Worm (Caenorhabditis elegans) whole organism, dauer: ENCODE measurements around the gene srd-49.

ENCODE experiments used
- unc-62 ChIP-seq: sonication (generic microtip); optimal IDR thresholded peaks from 2 replicates; lab custom pipeline; 2017; ENCODE audit warnings: missing biosample characterization, missing genetic modification reagents, missing genetic modification characterization

srd-49 gene

DNA sequence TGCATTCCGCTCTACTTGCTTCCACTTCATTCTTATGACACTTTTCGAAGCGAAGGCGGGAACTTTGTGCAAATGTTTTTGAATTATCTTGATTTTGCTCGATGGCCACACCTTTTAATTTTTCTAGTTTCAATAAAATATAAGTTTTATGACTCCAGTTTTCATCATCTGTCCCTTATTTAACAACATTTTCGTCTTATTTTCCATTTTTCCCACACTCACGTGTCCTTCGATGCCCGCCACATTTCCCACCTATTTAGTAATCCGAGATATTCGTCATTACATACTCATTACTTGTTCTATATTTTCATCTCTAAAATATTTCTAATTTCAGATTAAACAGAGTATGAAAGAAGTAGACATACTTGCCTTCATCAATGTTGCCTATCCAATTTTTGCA is at the start of gene srd-49:
Gene srd-49 (plus strand): TSS at position 301 of the 400 bp plus-strand sequence.
- no peak for TF ChIP-seq unc-62 (GFP tag; lab: Kevin White, UChicago)

DNA sequence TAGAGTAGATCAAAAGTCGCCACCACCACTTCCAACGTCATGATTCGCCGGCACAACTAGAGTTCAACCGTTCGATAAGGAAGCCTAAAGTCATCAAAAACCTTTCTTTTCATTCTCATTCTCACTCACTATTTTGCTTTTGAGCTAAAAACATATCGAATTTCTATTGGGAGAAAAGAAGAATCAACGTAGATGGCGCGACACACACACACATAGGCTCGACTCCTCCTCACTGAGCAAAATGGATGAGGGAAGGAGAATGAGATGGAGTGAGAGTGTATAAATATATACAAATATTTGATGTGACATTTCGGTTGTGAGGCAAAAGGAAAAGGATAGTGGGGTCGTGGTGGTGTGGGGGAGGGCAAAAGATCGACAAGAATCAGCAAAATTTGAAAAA is 49.7 kb upstream of the srd-49 start:
- no peak for TF ChIP-seq unc-62 (GFP tag; lab: Kevin White, UChicago)

- TF ChIP-seq unc-62 (GFP tag; lab: Kevin White, UChicago): no peak
Measured at ce11 chrV:10046503-10046902, 48.0 kb upstream of the srd-49 start.

ce11 chrV:10047189-10047588 is 47.3 kb upstream of the srd-49 start:
- no peak for TF ChIP-seq unc-62 (GFP tag; lab: Kevin White, UChicago)

DNA sequence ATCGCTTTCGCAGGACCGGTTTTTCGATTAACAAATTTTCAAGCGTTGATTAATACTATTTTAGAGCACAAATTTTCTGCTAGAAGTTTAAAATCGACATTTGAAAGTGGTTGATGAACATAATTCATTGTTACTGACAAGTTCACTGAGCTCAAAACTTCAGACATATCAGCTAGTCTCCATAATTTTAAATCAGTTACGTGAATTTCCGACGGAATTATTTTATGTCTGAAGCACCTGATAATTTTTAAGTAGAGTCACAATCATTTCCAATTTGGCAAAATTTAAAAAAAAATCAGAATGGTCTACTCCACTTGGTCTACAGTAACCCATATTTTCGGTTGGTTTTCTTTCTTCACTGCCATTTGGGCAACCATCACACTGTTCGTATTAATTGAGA is 42.6 kb upstream of the srd-49 start, which contains the start of gene str-118:
Gene str-118 (plus strand): TSS at position 301 of the 400 bp plus-strand sequence.
- TF ChIP-seq unc-62 (GFP tag; lab: Kevin White, UChicago): no peak

ce11 chrV:10054872-10055271 is 39.6 kb upstream of the srd-49 start, which contains the start of gene yif-1:
yif-1 (minus strand) TSS chrV:10054913.
- TF ChIP-seq unc-62 (GFP tag; lab: Kevin White, UChicago): no peak

DNA sequence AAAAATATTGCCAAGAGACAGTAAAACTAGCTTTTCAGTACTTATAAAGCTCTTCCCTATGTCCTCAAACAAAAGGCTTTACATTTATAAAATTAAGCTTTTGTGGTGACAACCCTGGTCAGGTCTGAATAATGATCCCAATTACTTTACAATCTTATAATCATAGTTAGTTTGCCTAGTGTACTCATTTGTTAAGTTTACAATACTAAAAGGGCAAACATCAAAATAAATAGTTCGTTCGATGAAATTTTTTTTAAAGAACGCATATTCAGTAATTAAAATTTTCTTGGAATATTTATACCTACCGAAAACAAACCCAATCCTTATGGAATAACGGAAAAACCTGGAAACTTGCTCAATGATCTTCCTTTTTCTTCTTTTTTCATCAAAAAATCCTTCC is 35.7 kb upstream of the srd-49 start:
- no peak for TF ChIP-seq unc-62 (GFP tag; lab: Kevin White, UChicago)

DNA sequence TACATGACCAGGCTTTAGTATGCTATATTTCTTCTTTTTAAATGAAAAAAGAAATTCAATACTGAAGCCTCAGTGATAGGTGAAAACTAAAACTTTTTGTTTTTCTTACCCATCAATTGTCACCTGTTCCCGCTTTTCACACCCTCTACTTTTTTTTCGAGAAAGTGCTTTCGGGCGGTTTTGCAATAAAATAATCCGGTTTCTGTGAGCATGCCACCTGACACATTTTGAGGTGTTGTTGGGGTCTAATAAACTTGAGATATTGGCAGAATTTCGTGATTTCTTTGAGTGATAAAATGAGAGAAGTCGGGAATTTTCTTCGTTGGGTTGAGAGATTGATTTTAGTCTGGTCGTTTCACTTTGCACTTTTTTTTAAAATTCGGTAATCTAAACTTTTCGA is 34.4 kb upstream of the srd-49 start:
- no peak for TF ChIP-seq unc-62 (GFP tag; lab: Kevin White, UChicago)

- TF ChIP-seq unc-62 (GFP tag; lab: Kevin White, UChicago): no peak
Measured at ce11 chrV:10064221-10064620, 30.3 kb upstream of the srd-49 start, which contains the start of gene fipr-13. fipr-13 (plus strand) TSS chrV:10064521.

DNA sequence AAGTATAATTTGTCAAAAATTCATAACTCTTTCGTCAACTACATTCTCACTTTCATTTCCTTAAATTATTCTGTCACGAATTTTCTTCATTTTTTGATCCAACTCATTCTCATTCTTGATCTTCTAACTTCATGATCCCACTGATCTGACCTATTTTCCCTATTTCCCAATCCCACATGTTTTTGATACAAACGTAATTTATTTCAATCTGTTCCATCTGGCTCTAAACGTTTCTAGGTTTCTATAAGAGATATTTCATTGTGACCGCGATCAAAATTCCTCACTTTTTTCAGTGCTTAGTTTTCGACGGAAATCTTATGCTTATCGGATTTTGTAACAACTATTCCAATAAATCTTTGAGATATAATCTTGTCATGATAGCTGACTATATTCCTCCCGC is 28.8 kb upstream of the srd-49 start:
- no peak for TF ChIP-seq unc-62 (GFP tag; lab: Kevin White, UChicago)

DNA sequence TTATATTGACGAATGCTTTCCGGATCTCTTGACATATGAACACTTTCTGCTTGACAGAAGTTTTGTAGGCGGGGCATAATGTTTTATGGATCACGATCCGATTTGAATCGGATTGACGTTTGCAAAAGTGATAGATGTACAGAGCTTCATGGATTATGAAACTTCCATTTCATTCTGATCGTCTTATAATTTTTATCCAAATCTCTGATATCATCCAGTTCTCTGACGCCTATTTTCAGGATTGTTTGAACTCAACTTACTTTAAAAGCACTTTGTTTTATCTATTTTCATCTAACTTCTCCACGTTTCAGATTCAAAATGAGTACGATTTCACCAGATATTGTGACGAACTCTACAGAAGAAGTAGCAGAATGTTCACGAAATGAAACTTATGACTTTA is 27.7 kb upstream of the srd-49 start, which contains the start of gene npr-39:
Gene npr-39 (plus strand): TSS at position 301 of the 400 bp plus-strand sequence.
- TF ChIP-seq unc-62 (GFP tag; lab: Kevin White, UChicago): no peak

DNA sequence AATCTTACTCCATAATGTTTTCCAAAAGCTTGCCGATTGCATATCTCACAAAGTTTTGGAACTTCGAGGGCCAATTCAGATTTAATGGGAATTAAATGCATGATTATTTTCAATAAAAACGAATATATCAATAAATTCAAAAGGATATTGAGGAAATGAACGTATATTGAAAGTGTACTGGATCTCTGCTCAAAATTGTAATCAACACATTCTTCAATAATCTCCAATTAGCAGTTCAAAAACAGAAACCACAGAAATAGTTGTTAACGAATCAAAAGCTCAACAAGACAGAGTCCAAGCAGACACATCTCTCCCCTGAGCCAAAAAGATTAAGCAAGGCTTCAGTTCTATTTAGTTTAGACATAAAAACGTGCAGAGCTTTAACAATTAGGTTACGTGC is 23.9 kb upstream of the srd-49 start, which contains the start of gene nhr-192:
Gene nhr-192 (minus strand): TSS at position 101 of the 400 bp plus-strand sequence.
- TF ChIP-seq unc-62 (GFP tag; lab: Kevin White, UChicago): no peak

- no peak for TF ChIP-seq unc-62 (GFP tag; lab: Kevin White, UChicago)
Measured at ce11 chrV:10072721-10073120, 21.8 kb upstream of the srd-49 start.

ce11 chrV:10073793-10074192 is 20.7 kb upstream of the srd-49 start, which contains the start of gene F57A8.6:
F57A8.6 (minus strand) TSS chrV:10073893.
- TF ChIP-seq unc-62 (GFP tag; lab: Kevin White, UChicago): no peak

- no peak for TF ChIP-seq unc-62 (GFP tag; lab: Kevin White, UChicago)
Measured at ce11 chrV:10075441-10075840, 19.0 kb upstream of the srd-49 start, which contains the start of gene F57A8.7. F57A8.7 (plus strand) TSS chrV:10075741.

ce11 chrV:10078244-10078643 is 16.2 kb upstream of the srd-49 start, which contains the start of gene R04B5.1:
R04B5.1 (minus strand) TSS chrV:10078344.
- no peak for TF ChIP-seq unc-62 (GFP tag; lab: Kevin White, UChicago)

ce11 chrV:10080905-10081304 is 13.6 kb upstream of the srd-49 start:
- TF ChIP-seq unc-62 (GFP tag; lab: Kevin White, UChicago): no peak
